Fruit fly (Drosophila melanogaster): ENCODE data around the gene CG14983.

Gene CG14983

DNA sequence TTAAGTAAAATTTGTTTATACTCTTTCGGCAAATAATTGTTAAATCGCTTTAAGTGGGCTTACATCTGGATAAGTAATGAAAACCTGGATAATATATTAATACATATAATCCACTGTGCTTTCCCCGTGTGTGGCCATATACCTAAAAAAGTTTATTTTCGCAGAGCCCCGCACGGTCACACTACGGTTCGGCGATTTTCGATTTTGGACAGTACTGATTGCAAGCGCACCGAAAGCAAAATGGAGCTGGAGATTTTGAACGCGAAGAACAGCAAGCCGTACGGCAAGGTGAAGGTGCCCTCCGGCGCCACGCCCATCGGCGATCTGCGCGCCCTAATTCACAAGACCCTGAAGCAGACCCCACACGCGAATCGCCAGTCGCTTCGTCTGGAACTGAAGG is 45.8 kb downstream of the CG14983 start, which contains the start of gene Sc2 (continued):
- TF ChIP-seq vfl (GFP tag; optimal IDR thresholded peaks at IDR 0.05) = no peak

DNA sequence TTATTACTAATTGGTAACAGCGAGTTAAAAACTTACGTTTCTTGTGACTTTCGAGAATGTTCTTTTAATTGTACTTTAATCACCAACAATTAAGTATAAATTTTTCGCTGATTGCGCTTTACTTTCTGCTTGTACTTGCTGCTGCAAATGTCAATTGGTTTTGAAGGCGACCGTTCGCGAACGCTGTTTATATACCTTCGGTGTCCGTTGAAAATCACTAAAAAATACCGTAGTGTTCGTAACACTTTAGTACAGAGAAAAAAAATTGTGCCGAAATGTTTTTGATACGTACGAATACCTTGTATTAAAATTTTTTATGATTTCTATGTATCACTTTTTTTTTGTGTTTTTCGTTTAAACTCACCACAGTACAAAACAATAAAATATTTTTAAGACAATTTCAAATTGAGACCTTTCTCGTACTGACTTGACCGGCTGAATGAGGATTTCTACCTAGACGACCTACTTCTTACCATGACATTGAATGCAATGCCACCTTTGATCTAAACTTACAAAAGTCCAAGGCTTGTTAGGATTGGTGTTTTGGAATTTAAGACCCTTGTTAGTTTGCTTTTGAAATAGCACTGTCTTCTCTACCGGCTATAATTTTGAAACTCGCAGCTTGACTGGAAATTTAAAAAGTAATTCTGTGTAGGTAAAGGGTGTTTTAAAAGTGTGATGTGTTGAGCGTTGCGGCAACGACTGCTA is 46.5 kb downstream of the CG14983 start, which contains the start of gene Ubi-p63E:
Gene Ubi-p63E (minus strand): TSS at position 694 of the 708 bp plus-strand sequence.
- TF ChIP-seq cg (GFP tag; optimal IDR thresholded peaks at IDR 0.05) = no peak
- peak; percentile 48 for TF ChIP-seq CrebB (tag; optimal IDR thresholded peaks at IDR 0.05)
- TF ChIP-seq cas (GFP tag; IDR thresholded peaks at IDR 0.05) = no peak
- peak; percentile 65 for TF ChIP-seq CG9609 (GFP tag; optimal IDR thresholded peaks at IDR 0.05)
- TF ChIP-seq CG10462 (GFP tag; optimal IDR thresholded peaks at IDR 0.05) = no peak
- TF ChIP-seq chif (GFP tag; optimal IDR thresholded peaks at IDR 0.05) = peak; percentile 60 to 61
- TF ChIP-seq CG5180 (GFP tag; optimal IDR thresholded peaks at IDR 0.05) = peak; percentile 1
- no peak for TF ChIP-seq CG7928 (GFP tag; optimal IDR thresholded peaks at IDR 0.05)
- no peak for TF ChIP-seq Bgb (GFP tag; IDR thresholded peaks at IDR 0.05; ENCODE audit: partially characterized antibody)
- TF ChIP-seq CG10565 (GFP tag; optimal IDR thresholded peaks at IDR 0.05) = no peak
- peak; percentile 35 for TF ChIP-seq CG12769 (tag; optimal IDR thresholded peaks at IDR 0.05)
- no peak for TF ChIP-seq CG17361 (GFP tag; IDR thresholded peaks at IDR 0.05)
- 0 out of 3 replicates have a peak, but pooled peaks have one; percentile 6 for TF ChIP-seq CG7357 (GFP tag; IDR thresholded peaks at IDR 0.05)
- no peak for TF ChIP-seq ase (GFP tag; IDR thresholded peaks at IDR 0.05)
- peak; percentile 25 for TF ChIP-seq CG8924 (tag; optimal IDR thresholded peaks at IDR 0.05)
- TF ChIP-seq CG12391 (tag; optimal IDR thresholded peaks at IDR 0.05) = peak; percentile 72
- peak; percentile 55 for TF ChIP-seq Oli (tag; optimal IDR thresholded peaks at IDR 0.05)
- peak; percentile 63 for TF ChIP-seq CG4820 (GFP tag; optimal IDR thresholded peaks at IDR 0.05)
- no peak for TF ChIP-seq fd102C (GFP tag; optimal IDR thresholded peaks at IDR 0.05)
- no peak for TF ChIP-seq jigr1 (GFP tag; IDR thresholded peaks at IDR 0.05)
- peak; percentile 37 for TF ChIP-seq CG6654 (GFP tag; optimal IDR thresholded peaks at IDR 0.05)
- no peak for TF ChIP-seq CG33557 (GFP tag; optimal IDR thresholded peaks at IDR 0.05)
- peak; percentile 67 for TF ChIP-seq CG14710 (tag; optimal IDR thresholded peaks at IDR 0.05)
- TF ChIP-seq CG11085 (GFP tag; IDR thresholded peaks at IDR 0.05) = no peak
- peak; percentile 72 for TF ChIP-seq nmo (GFP tag; optimal IDR thresholded peaks at IDR 0.05)
- peak; percentile 35 for TF ChIP-seq Nf-YB (GFP tag; optimal IDR thresholded peaks at IDR 0.05)
- TF ChIP-seq CG3407 (GFP tag; optimal IDR thresholded peaks at IDR 0.05) = peak; percentile 22
- TF ChIP-seq Dip2 (GFP tag; IDR thresholded peaks at IDR 0.05) = no peak
- TF ChIP-seq fru (optimal IDR thresholded peaks at IDR 0.05) = no peak
- peak; percentile 50 for TF ChIP-seq shn (GFP tag; optimal IDR thresholded peaks at IDR 0.05)
- no peak for TF ChIP-seq CG10959 (GFP tag; IDR thresholded peaks at IDR 0.05)
- no peak for TF ChIP-seq CG6854 (GFP tag; optimal IDR thresholded peaks at IDR 0.05)
- TF ChIP-seq ewg (GFP tag; optimal IDR thresholded peaks at IDR 0.05) = no peak
- peak; percentile 50 for TF ChIP-seq Six4 (GFP tag; optimal IDR thresholded peaks at IDR 0.05)
- no peak for TF ChIP-seq CG31388 (GFP tag; optimal IDR thresholded peaks at IDR 0.05)
- TF ChIP-seq CG8765 (GFP tag; IDR thresholded peaks at IDR 0.05) = no peak
- no peak for TF ChIP-seq Lim3 (GFP tag; IDR thresholded peaks at IDR 0.05)
- TF ChIP-seq E2f1 (GFP tag; IDR thresholded peaks at IDR 0.05) = no peak
- TF ChIP-seq ems (GFP tag; optimal IDR thresholded peaks at IDR 0.05) = peak; percentile 55
- no peak for TF ChIP-seq bowl (GFP tag; IDR thresholded peaks at IDR 0.05)
- peak; percentile 65 for TF ChIP-seq dmrt11E (tag; optimal IDR thresholded peaks at IDR 0.05)
- TF ChIP-seq Hr51 (GFP tag; optimal IDR thresholded peaks at IDR 0.05) = peak; percentile 19 to 66
- TF ChIP-seq Pdp1 (GFP tag; optimal IDR thresholded peaks at IDR 0.05) = peak; percentile 76 to 86
- peak; percentile 70 for TF ChIP-seq Xbp1 (GFP tag; optimal IDR thresholded peaks at IDR 0.05)
- no peak for TF ChIP-seq danr (GFP tag; IDR thresholded peaks at IDR 0.05)
- peak; percentile 65 for TF ChIP-seq Sox100B (GFP tag; optimal IDR thresholded peaks at IDR 0.05)
- peak; percentile 64 for TF ChIP-seq CG12744 (GFP tag; optimal IDR thresholded peaks at IDR 0.05)
